Fruit fly (Drosophila melanogaster): ENCODE results near the gene CG42659.
A peak's percentile ranks its signal among the peaks of the same experiment; 100 is the strongest.

The CG42659 gene

DNA sequence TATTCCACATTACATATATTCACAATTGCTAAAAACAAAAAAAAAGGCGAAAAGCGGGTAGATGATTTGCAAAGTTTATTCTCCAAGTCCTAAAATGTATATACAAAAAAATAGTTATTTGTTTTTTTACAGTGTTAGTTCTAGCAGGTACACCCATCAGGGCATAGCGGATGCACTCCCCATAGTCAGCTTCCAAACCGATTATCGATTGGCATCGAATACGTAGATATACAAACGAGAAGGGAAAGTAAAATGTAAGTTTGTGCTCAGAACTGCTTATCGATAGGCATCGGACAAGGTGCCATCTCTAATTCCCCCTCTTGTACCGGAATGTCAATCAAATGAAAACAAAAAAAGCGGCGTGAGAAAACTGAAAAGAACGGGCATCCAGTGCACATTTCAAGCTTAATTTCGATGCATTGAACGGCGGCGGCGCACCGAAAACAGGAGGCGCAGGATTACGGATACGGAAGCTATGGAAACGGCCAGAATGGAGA lies 44.0 kb upstream of the CG42659 start, which contains the start of gene CG5674 (continued):
- TF ChIP-seq Bdp1 (GFP tag; optimal IDR thresholded peaks at IDR 0.05) (peak; percentile 12), CG2116 (GFP tag; optimal IDR thresholded peaks at IDR 0.05) (peak; percentile 82), Mrtf (GFP tag; IDR thresholded peaks at IDR 0.05) (no peak), CG14667 (GFP tag; IDR thresholded peaks at IDR 0.05) (0 out of 2 replicates have a peak, but pooled peaks have one; percentile 34), BEAF-32 (GFP tag; optimal IDR thresholded peaks at IDR 0.05) (peak; percentile 91), nmo (GFP tag; optimal IDR thresholded peaks at IDR 0.05) (peak; percentile 90), CG2712 (tag; optimal IDR thresholded peaks at IDR 0.05) (no peak), sd (tag; optimal IDR thresholded peaks at IDR 0.05) (peak; percentile 94), seq (GFP tag; IDR thresholded peaks at IDR 0.05) (no peak), Meics (GFP tag; optimal IDR thresholded peaks at IDR 0.05) (peak; percentile 35), Stat92E (GFP tag; optimal IDR thresholded peaks at IDR 0.05) (no peak), CG7745 (tag; optimal IDR thresholded peaks at IDR 0.05) (no peak), CG18262 (tag; optimal IDR thresholded peaks at IDR 0.05) (no peak), ato (GFP tag; IDR thresholded peaks at IDR 0.05; ENCODE audit: partially characterized antibody) (peak; percentile 89), en (GFP tag; optimal IDR thresholded peaks at IDR 0.05) (no peak), bcd (GFP tag; optimal IDR thresholded peaks at IDR 0.05) (peak; percentile 48), CG11398 (GFP tag; optimal IDR thresholded peaks at IDR 0.05) (no peak), HHEX (GFP tag; optimal IDR thresholded peaks at IDR 0.05) (no peak), CG10209 (GFP tag; optimal IDR thresholded peaks at IDR 0.05) (no peak), CG43689 (GFP tag; IDR thresholded peaks at IDR 0.05) (no peak), dmrt11E (tag; optimal IDR thresholded peaks at IDR 0.05) (no peak), CG12299 (tag; optimal IDR thresholded peaks at IDR 0.05) (no peak), CG17328 (GFP tag; IDR thresholded peaks at IDR 0.05) (peak; percentile 32; the same call in 1 of the 2 replicates), CG10366 (GFP tag; IDR thresholded peaks at IDR 0.05) (no peak; the same call in 1 of the 2 replicates), CG9727 (GFP tag; optimal IDR thresholded peaks at IDR 0.05) (peak; percentile 38), pb (GFP tag; optimal IDR thresholded peaks at IDR 0.05) (no peak), lmd (GFP tag; IDR thresholded peaks at IDR 0.05) (peak; percentile 35; the same call in 1 of the 2 replicates), Elba2 (GFP tag; optimal IDR thresholded peaks at IDR 0.05) (no peak), otp (GFP tag; IDR thresholded peaks at IDR 0.05) (no peak; the same call in 2 of the 3 replicates), Dll (GFP tag; IDR thresholded peaks at IDR 0.05; ENCODE audit: partially characterized antibody) (peak; percentile 84), crc (GFP tag; optimal IDR thresholded peaks at IDR 0.05) (no peak), YL-1 (GFP tag; optimal IDR thresholded peaks at IDR 0.05) (peak; percentile 57), bigmax (GFP tag; optimal IDR thresholded peaks at IDR 0.05) (no peak), CG18764 (GFP tag; optimal IDR thresholded peaks at IDR 0.05) (no peak), CG15011 (GFP tag; optimal IDR thresholded peaks at IDR 0.05) (no peak), CG11560 (tag; IDR thresholded peaks at IDR 0.05) (peak; percentile 88), CG12659 (GFP tag; optimal IDR thresholded peaks at IDR 0.05) (peak; percentile 64), Oli (tag; optimal IDR thresholded peaks at IDR 0.05) (no peak), Nf-YC (tag; optimal IDR thresholded peaks at IDR 0.05) (no peak), CG8089 (GFP tag; optimal IDR thresholded peaks at IDR 0.05) (peak; percentile 48), btn (GFP tag; optimal IDR thresholded peaks at IDR 0.05) (peak; percentile 5), CG8281 (tag; optimal IDR thresholded peaks at IDR 0.05) (no peak), CrebB (tag; optimal IDR thresholded peaks at IDR 0.05) (peak; percentile 14), Usf (GFP tag; optimal IDR thresholded peaks at IDR 0.05) (no peak), Max (GFP tag; optimal IDR thresholded peaks at IDR 0.05) (no peak), CG7372 (GFP tag; IDR thresholded peaks at IDR 0.05) (no peak), CG3065 (GFP tag; optimal IDR thresholded peaks at IDR 0.05) (no peak), CG9932 (GFP tag; IDR thresholded peaks at IDR 0.05) (peak; percentile 73), CG7556 (GFP tag; optimal IDR thresholded peaks at IDR 0.05) (no peak), E2f1 (GFP tag; IDR thresholded peaks at IDR 0.05) (peak; percentile 57; the same call in 1 of the 2 replicates)
